Fruit fly (Drosophila melanogaster): ENCODE measurements around the gene CG12288.

CG12288 gene

DNA sequence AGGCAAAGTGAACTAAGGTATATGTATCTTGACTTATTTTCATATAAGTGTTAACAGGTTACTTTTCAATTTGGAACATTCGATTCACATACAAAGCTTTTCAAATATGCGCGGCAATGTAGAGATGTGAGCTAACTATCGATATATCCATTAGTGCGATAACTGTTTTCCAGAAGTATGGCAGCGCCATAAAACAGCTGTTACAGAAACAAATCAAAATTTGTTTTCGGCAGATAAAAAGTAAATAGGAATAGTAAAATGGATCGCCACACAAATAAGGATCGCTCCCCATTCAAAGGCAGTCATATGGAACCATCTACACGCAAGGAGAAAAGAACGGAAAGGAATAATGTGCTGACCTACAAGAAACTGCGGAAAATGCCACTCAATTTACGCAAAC is 22.7 kb downstream of the CG12288 start, which contains the start of the genes CG32832, CG31743 and CG34313 (continued):
- no peak for TF ChIP-seq sc (optimal IDR thresholded peaks at IDR 0.05)
- no peak for TF ChIP-seq sc (GFP tag; optimal IDR thresholded peaks at IDR 0.05)
- peak; percentile 77 to 97 for TF ChIP-seq crp (GFP tag; optimal IDR thresholded peaks at IDR 0.05)
- TF ChIP-seq danr (GFP tag; IDR thresholded peaks at IDR 0.05): no peak
- TF ChIP-seq CG5953 (GFP tag; IDR thresholded peaks at IDR 0.05): no peak
- no peak for TF ChIP-seq CG17359 (tag; optimal IDR thresholded peaks at IDR 0.05)
- TF ChIP-seq pho (GFP tag; optimal IDR thresholded peaks at IDR 0.05): no peak
- no peak for TF ChIP-seq CG9797 (GFP tag; optimal IDR thresholded peaks at IDR 0.05)
- TF ChIP-seq Gug (GFP tag; IDR thresholded peaks at IDR 0.05): no peak
- TF ChIP-seq CG16815 (GFP tag; optimal IDR thresholded peaks at IDR 0.05): no peak
- TF ChIP-seq emc (GFP tag; optimal IDR thresholded peaks at IDR 0.05): no peak
- no peak for TF ChIP-seq B-H2 (GFP tag; optimal IDR thresholded peaks at IDR 0.05)
- TF ChIP-seq pita (GFP tag; optimal IDR thresholded peaks at IDR 0.05): no peak
- TF ChIP-seq CG12071 (GFP tag; optimal IDR thresholded peaks at IDR 0.05): no peak
- TF ChIP-seq maf-S (GFP tag; optimal IDR thresholded peaks at IDR 0.05): no peak
- no peak for TF ChIP-seq CG10979 (tag; optimal IDR thresholded peaks at IDR 0.05)
- no peak for TF ChIP-seq cas (GFP tag; IDR thresholded peaks at IDR 0.05)
- TF ChIP-seq ash1 (GFP tag; optimal IDR thresholded peaks at IDR 0.05): no peak
- TF ChIP-seq HmgD (GFP tag; optimal IDR thresholded peaks at IDR 0.05): no peak
- no peak for TF ChIP-seq CG4820 (GFP tag; optimal IDR thresholded peaks at IDR 0.05)
- TF ChIP-seq CG15011 (GFP tag; optimal IDR thresholded peaks at IDR 0.05): no peak
- TF ChIP-seq Dp (GFP tag; optimal IDR thresholded peaks at IDR 0.05): peak; percentile 97
- TF ChIP-seq Ssrp (tag; optimal IDR thresholded peaks at IDR 0.05): no peak
- peak; percentile 76 for TF ChIP-seq Bgb (GFP tag; IDR thresholded peaks at IDR 0.05; ENCODE audit: partially characterized antibody)
- no peak for TF ChIP-seq lola (GFP tag; optimal IDR thresholded peaks at IDR 0.05)

DNA sequence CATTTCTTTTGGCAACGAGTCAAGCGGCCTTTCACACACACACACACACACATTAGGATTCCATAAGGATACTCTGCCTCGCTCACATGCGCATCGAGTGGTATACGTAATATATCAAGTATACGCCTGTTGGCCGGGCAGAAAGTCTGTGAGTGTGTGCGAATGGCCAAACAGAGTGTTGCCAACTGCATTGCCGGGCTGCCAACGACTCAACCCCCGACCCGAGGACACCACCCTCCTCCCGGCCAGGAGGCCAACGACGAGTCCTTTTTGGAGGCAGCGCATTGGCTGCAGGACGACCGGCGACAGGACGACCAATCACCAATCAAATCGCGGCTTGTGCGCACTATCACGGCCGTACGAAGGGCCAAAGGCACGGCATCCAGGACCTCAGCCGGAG is 24.3 kb downstream of the CG12288 start:
- TF ChIP-seq CG8478 (optimal IDR thresholded peaks at IDR 0.05) (no peak), CG12236 (GFP tag; optimal IDR thresholded peaks at IDR 0.05) (no peak), CG15011 (GFP tag; optimal IDR thresholded peaks at IDR 0.05) (no peak), unpg (GFP tag; optimal IDR thresholded peaks at IDR 0.05) (no peak), CG7928 (GFP tag; optimal IDR thresholded peaks at IDR 0.05) (no peak), dpn (GFP tag; optimal IDR thresholded peaks at IDR 0.05) (no peak), Dref (GFP tag; IDR thresholded peaks at IDR 0.05) (0 out of 2 replicates have a peak, but pooled peaks have one; percentile 19), abd-A (tag; optimal IDR thresholded peaks at IDR 0.05) (no peak), trem (tag; optimal IDR thresholded peaks at IDR 0.05) (no peak), p53 (GFP tag; optimal IDR thresholded peaks at IDR 0.05) (no peak), CG30431 (GFP tag; optimal IDR thresholded peaks at IDR 0.05) (no peak), klu (GFP tag; IDR thresholded peaks at IDR 0.05) (no peak), Nf-YC (tag; optimal IDR thresholded peaks at IDR 0.05) (peak; percentile 92), Nf-YB (GFP tag; optimal IDR thresholded peaks at IDR 0.05) (peak; percentile 53), Neu2 (GFP tag; optimal IDR thresholded peaks at IDR 0.05; ENCODE audit: borderline replicate concordance) (no peak), HmgZ (tag; optimal IDR thresholded peaks at IDR 0.05) (no peak), Gsc (GFP tag; IDR thresholded peaks at IDR 0.05) (no peak), Nf-YA (GFP tag; IDR thresholded peaks at IDR 0.05) (no peak), Hr39 (optimal IDR thresholded peaks at IDR 0.05) (no peak), CG8765 (GFP tag; IDR thresholded peaks at IDR 0.05) (no peak), pb (GFP tag; optimal IDR thresholded peaks at IDR 0.05) (no peak), CG2202 (tag; optimal IDR thresholded peaks at IDR 0.05) (no peak), gcm2 (GFP tag; optimal IDR thresholded peaks at IDR 0.05) (no peak), CG7372 (GFP tag; IDR thresholded peaks at IDR 0.05) (peak; percentile 72), pnt (GFP tag; optimal IDR thresholded peaks at IDR 0.05) (no peak), nmo (GFP tag; optimal IDR thresholded peaks at IDR 0.05) (no peak), Hr3 (GFP tag; optimal IDR thresholded peaks at IDR 0.05) (no peak), CG17328 (GFP tag; IDR thresholded peaks at IDR 0.05) (no peak), CG42726 (GFP tag; IDR thresholded peaks at IDR 0.05; ENCODE audit: partially characterized antibody) (no peak)

All from whole organism, embryonic.